Fruit fly (Drosophila melanogaster): Measurements from ENCODE around the gene CG10126.

CG10126 gene

DNA sequence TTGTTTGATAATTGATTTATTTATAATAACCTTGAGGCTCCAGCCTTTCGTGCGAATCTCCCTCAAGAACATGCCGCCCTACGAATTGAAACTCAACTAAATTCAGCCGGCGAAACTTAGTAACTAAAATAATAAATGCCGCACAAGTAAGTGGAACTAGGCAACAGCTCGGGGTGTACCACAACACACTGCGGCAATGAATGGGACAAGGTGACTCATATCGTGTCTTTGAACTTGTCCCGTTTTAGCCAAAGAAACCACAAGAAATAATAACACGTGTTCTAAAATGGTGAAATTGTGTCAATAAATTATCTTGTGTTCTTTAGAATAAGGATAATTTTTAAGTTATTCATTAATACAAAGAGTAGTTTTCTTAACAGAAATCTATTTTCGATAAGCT lies at the start of gene CG10126:
Gene CG10126, minus strand, starts transcription at position 101 of the 400 bp plus-strand sequence.
- no peak for TF ChIP-seq CG8478 (optimal IDR thresholded peaks at IDR 0.05)
- no peak for TF ChIP-seq Dll (optimal IDR thresholded peaks at IDR 0.05)
- TF ChIP-seq pan (optimal IDR thresholded peaks at IDR 0.05) = no peak
- TF ChIP-seq EcR (GFP tag; optimal IDR thresholded peaks at IDR 0.05) = no peak

DNA sequence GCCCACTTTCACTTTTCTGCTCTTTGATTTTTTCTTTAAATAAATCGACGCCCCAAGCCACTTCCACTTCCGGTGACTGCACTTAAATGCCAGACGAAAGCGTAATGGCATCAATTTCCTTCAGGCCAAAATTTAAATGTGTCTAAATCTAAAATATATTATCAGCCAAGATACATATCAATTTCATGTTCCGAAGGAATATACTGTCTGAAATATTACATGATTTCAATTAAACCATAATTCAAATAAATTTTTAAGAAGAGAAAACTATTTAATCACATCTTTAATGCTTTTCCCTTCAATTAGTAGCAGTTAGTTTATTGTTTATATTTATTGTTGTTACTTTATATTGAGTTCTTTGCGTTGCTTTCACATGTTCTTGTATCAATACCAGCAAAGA lies 32.6 kb upstream of the CG10126 start, which contains the start of gene d-cup:
Gene d-cup, plus strand, starts transcription at position 301 of the 400 bp plus-strand sequence.
- no peak for TF ChIP-seq EcR (GFP tag; optimal IDR thresholded peaks at IDR 0.05)
- no peak for TF ChIP-seq pan (optimal IDR thresholded peaks at IDR 0.05)
- no peak for TF ChIP-seq psq (optimal IDR thresholded peaks at IDR 0.05)
- no peak for TF ChIP-seq usp (GFP tag; optimal IDR thresholded peaks at IDR 0.05)
- TF ChIP-seq Dll (optimal IDR thresholded peaks at IDR 0.05) = no peak
- TF ChIP-seq CG8478 (optimal IDR thresholded peaks at IDR 0.05) = no peak

DNA sequence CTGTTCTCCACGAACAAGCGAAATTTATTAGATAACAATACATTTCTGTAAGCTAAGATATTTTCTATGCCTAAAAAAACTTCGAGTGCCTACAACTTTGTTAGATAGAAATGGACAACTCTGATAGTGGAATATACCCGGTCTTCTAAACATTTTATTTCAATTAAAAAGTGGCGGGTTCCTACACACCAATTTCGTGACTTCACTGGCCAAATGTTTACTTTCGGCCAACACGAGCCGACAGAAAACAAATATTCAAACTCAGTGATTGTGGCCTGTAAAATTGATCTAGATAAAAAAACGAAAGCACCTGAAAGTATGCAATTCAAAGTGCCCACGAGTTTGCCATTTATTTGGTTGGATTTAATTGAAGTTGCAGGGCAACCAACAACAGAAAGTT lies 967 bp downstream of the CG10126 start:
- TF ChIP-seq psq (optimal IDR thresholded peaks at IDR 0.05) = no peak
- TF ChIP-seq CG8478 (optimal IDR thresholded peaks at IDR 0.05) = no peak
- no peak for TF ChIP-seq pan (optimal IDR thresholded peaks at IDR 0.05)
- TF ChIP-seq Dll (optimal IDR thresholded peaks at IDR 0.05) = no peak
- TF ChIP-seq EcR (GFP tag; optimal IDR thresholded peaks at IDR 0.05) = no peak
- no peak for TF ChIP-seq usp (GFP tag; optimal IDR thresholded peaks at IDR 0.05)

- TF ChIP-seq CG8478 (optimal IDR thresholded peaks at IDR 0.05) = no peak
- no peak for TF ChIP-seq usp (GFP tag; optimal IDR thresholded peaks at IDR 0.05)
- no peak for TF ChIP-seq EcR (GFP tag; optimal IDR thresholded peaks at IDR 0.05)
- no peak for TF ChIP-seq Dll (optimal IDR thresholded peaks at IDR 0.05)
- TF ChIP-seq psq (optimal IDR thresholded peaks at IDR 0.05) = no peak
- no peak for TF ChIP-seq pan (optimal IDR thresholded peaks at IDR 0.05)
Measured at dm6 chr3R:12857527-12857926, 1.5 kb downstream of the CG10126 start.

DNA sequence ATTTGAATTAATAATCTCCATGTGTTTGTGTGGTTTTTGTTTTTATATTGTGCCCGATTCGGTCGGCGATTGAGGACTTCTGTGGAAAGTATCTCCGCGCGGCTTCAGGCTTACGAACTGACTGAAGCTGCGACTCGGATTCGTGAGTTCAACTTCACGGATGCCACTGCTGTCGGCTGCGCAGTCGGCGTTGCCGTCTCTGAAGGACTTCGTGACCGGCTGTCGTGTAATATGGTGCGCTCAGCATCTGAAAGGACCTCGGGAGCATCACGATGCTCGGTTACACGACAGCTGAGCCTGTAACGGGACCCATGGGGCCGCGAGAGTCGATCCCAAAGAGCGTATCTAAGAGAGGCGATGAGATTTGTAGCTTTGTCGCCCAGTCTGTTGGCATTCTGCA lies 10.7 kb downstream of the CG10126 start, which contains the start of gene beat-Va:
Gene beat-Va, minus strand, starts transcription at position 107 of the 400 bp plus-strand sequence.
- TF ChIP-seq pan (optimal IDR thresholded peaks at IDR 0.05) (no peak), Dll (optimal IDR thresholded peaks at IDR 0.05) (no peak), psq (optimal IDR thresholded peaks at IDR 0.05) (no peak), EcR (GFP tag; optimal IDR thresholded peaks at IDR 0.05) (no peak), CG8478 (optimal IDR thresholded peaks at IDR 0.05) (no peak), usp (GFP tag; optimal IDR thresholded peaks at IDR 0.05) (no peak)

- TF ChIP-seq pan (optimal IDR thresholded peaks at IDR 0.05) = no peak
- no peak for TF ChIP-seq Dll (optimal IDR thresholded peaks at IDR 0.05)
Measured at dm6 chr3R:12827837-12828236, 31.2 kb downstream of the CG10126 start.

dm6 chr3R:12816979-12817594 lies 42.0 kb downstream of the CG10126 start, which contains the start of gene CG31345:
Gene CG31345 (minus strand): TSS chr3R:12817029.
- TF ChIP-seq psq (optimal IDR thresholded peaks at IDR 0.05) = no peak
- no peak for TF ChIP-seq EcR (GFP tag; optimal IDR thresholded peaks at IDR 0.05)
- no peak for TF ChIP-seq pan (optimal IDR thresholded peaks at IDR 0.05)
- no peak for TF ChIP-seq Dll (optimal IDR thresholded peaks at IDR 0.05)
- no peak for TF ChIP-seq usp (GFP tag; optimal IDR thresholded peaks at IDR 0.05)
- TF ChIP-seq CG8478 (optimal IDR thresholded peaks at IDR 0.05) = no peak
